Worm (Caenorhabditis elegans): ENCODE results near the gene F10D2.10.

DNA sequence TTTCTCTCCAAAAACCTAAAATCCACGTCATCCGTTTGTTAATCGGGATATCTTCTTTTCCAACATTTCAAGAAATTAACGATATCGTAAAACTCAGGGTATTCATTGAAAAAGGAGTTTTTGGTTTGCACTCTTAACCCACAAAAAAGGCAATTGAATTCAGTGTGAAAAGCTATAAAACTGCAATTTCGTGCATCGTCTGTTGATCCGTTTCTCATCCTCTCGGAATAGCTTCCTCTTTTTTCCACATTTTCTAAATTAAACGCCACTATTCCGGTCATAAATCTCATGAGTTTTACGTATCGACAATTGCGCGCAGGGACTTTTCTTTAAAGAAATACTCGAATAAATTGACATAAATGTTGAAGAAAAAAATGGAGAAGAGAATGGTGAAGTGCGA, 43.8 kb downstream of the F10D2.10 start:
- TF ChIP-seq sem-2 (GFP tag; optimal IDR thresholded peaks at IDR 0.05) (no peak), elt-1 (tag; optimal IDR thresholded peaks at IDR 0.05; ENCODE audit: borderline replicate concordance, insufficient read depth) (no peak), mep-1 (tag; optimal IDR thresholded peaks at IDR 0.05) (no peak), ces-1 (GFP tag; optimal IDR thresholded peaks at IDR 0.05) (no peak), blmp-1 (tag; optimal IDR thresholded peaks at IDR 0.05) (no peak), nhr-237 (tag; optimal IDR thresholded peaks at IDR 0.05) (no peak), nhr-12 (tag; optimal IDR thresholded peaks at IDR 0.05) (no peak), cnd-1 (tag; optimal IDR thresholded peaks at IDR 0.05) (no peak), ztf-11 (tag; optimal IDR thresholded peaks at IDR 0.05) (no peak), unc-62 (GFP tag; optimal IDR thresholded peaks at IDR 0.05) (no peak), nhr-76 (tag; optimal IDR thresholded peaks at IDR 0.05) (no peak), lsy-2 (tag; optimal IDR thresholded peaks at IDR 0.05) (no peak), flh-1 (GFP tag; optimal IDR thresholded peaks at IDR 0.05) (no peak), lin-13 (tag; optimal IDR thresholded peaks at IDR 0.05) (no peak)

Measured in whole organism, mixed stage, embryonic.